Fruit fly (Drosophila melanogaster): ENCODE measurements around the gene CG15386.

- TF ChIP-seq CG8478 (optimal IDR thresholded peaks at IDR 0.05): no peak
- no peak for TF ChIP-seq CTCF (optimal IDR thresholded peaks at IDR 0.05)
These were observed 48.2 kb upstream of the CG15386 start, which contains the start of gene CG34049 for dm6 chr2L:2265221-2265620.

All from S2 (cell line).